Worm (Caenorhabditis elegans) whole organism, young adult: Measurements from ENCODE around the gene K02E2.7.

Source experiments
- B0261.1 ChIP-seq: sonication (generic microtip); optimal IDR thresholded peaks from 2 replicates; lab custom pipeline; 2016; ENCODE audit warnings: mild to moderate bottlenecking, missing genetic modification characterization, moderate library complexity, missing compliant biosample characterization
- C17E4.6 ChIP-seq: fragments of 200-800 bp; sonication (Bioruptor generic); IDR thresholded peaks from 2 replicates; pipeline ENCODE4 v1.3.6; 2022; ENCODE audit warnings: missing genetic modification reagents, missing genetic modification characterization, missing compliant biosample characterization
- D2030.7 ChIP-seq: fragments of 200-800 bp; sonication (Bioruptor generic); IDR thresholded peaks from 2 replicates; pipeline ENCODE4 v1.3.6; 2022; ENCODE audit warnings: missing genetic modification reagents, missing genetic modification characterization, missing compliant biosample characterization
- F55B11.4 ChIP-seq: sonication (generic microtip); optimal IDR thresholded peaks from 2 replicates; lab custom pipeline; 2016; ENCODE audit warnings: missing compliant biosample characterization, missing genetic modification characterization, borderline replicate concordance; ENCODE audit not compliant: insufficient read depth
- T26A5.8 ChIP-seq: sonication (generic microtip); optimal IDR thresholded peaks from 2 replicates; lab custom pipeline; 2016; ENCODE audit warnings: missing genetic modification characterization, missing compliant biosample characterization
- Y95B8A.8 ChIP-seq: fragments of 200-800 bp; sonication (Bioruptor generic); IDR thresholded peaks from 2 replicates; pipeline ENCODE4 v1.3.6; 2022; ENCODE audit warnings: missing genetic modification reagents, missing genetic modification characterization, missing compliant biosample characterization
- athp-1 ChIP-seq: sonication (generic microtip); optimal IDR thresholded peaks from 2 replicates; lab custom pipeline; 2017; ENCODE audit warnings: mild to moderate bottlenecking, missing genetic modification characterization, missing compliant biosample characterization
- attf-5 ChIP-seq: fragments of 200-800 bp; sonication (Bioruptor generic); optimal IDR thresholded peaks from 2 replicates; lab custom pipeline; 2018; ENCODE audit warnings: mild to moderate bottlenecking, missing genetic modification characterization, missing compliant biosample characterization
- ceh-27 ChIP-seq: fragments of 200-800 bp; sonication (Bioruptor generic); optimal IDR thresholded peaks from 2 replicates; lab custom pipeline; 2018; ENCODE audit warnings: mild to moderate bottlenecking, missing genetic modification characterization, moderate library complexity, missing compliant biosample characterization
- ceh-91 ChIP-seq: fragments of 200-800 bp; sonication (Bioruptor generic); IDR thresholded peaks from 2 replicates; pipeline ENCODE4 v1.3.6; 2022; ENCODE audit warnings: missing genetic modification reagents, missing genetic modification characterization, missing compliant biosample characterization
- chd-7 ChIP-seq: sonication (generic microtip); optimal IDR thresholded peaks from 2 replicates; lab custom pipeline; 2016; ENCODE audit warnings: mild to moderate bottlenecking, missing genetic modification characterization, moderate library complexity, missing compliant biosample characterization
- die-1 ChIP-seq: sonication (generic microtip); optimal IDR thresholded peaks from 2 replicates; lab custom pipeline; 2016; ENCODE audit warnings: missing genotype, mild to moderate bottlenecking, missing genetic modification characterization, missing compliant biosample characterization
- dox-1 ChIP-seq: fragments of 200-800 bp; sonication (Bioruptor generic); IDR thresholded peaks from 2 replicates; pipeline ENCODE4 v1.3.6; 2022; ENCODE audit warnings: missing genetic modification reagents, missing genetic modification characterization, missing compliant biosample characterization
- dpff-1 ChIP-seq: sonication (generic microtip); optimal IDR thresholded peaks from 2 replicates; lab custom pipeline; 2017; ENCODE audit warnings: mild to moderate bottlenecking, missing genetic modification characterization, missing compliant biosample characterization
- fkh-3 ChIP-seq: sonication (generic microtip); optimal IDR thresholded peaks from 2 replicates; lab custom pipeline; 2016; ENCODE audit warnings: mild to moderate bottlenecking, missing genetic modification characterization, missing compliant biosample characterization
- him-1 ChIP-seq: sonication (generic microtip); optimal IDR thresholded peaks from 2 replicates; lab custom pipeline; 2016; ENCODE audit warnings: missing genotype, missing genetic modification reagents, missing genetic modification characterization, missing compliant biosample characterization
- hmg-1.2 ChIP-seq: fragments of 200-800 bp; sonication (Bioruptor generic); IDR thresholded peaks from 2 replicates; pipeline ENCODE4 v1.3.6; 2022; ENCODE audit warnings: missing genetic modification reagents, missing genetic modification characterization, missing compliant biosample characterization
- hrde-1 ChIP-seq: sonication (generic microtip); optimal IDR thresholded peaks from 2 replicates; lab custom pipeline; 2016; ENCODE audit warnings: missing genetic modification characterization, mild to moderate bottlenecking, missing compliant biosample characterization, moderate library complexity, missing genotype, missing genetic modification reagents, borderline replicate concordance
- madf-10 ChIP-seq: sonication (generic microtip); optimal IDR thresholded peaks from 2 replicates; lab custom pipeline; 2016; ENCODE audit warnings: mild to moderate bottlenecking, missing genetic modification characterization, missing compliant biosample characterization
- madf-8 ChIP-seq: fragments of 200-800 bp; sonication (Bioruptor generic); conservative IDR thresholded peaks from 2 replicates; pipeline ENCODE4 v1.3.6; 2022; ENCODE audit warnings: missing genetic modification reagents, missing genetic modification characterization, missing compliant biosample characterization
- nfya-2 ChIP-seq: fragments of 200-800 bp; sonication (Bioruptor generic); IDR thresholded peaks from 2 replicates; pipeline ENCODE4 v1.3.6; 2022; ENCODE audit warnings: missing genetic modification reagents, missing genetic modification characterization, missing compliant biosample characterization
- nfyb-1 ChIP-seq: fragments of 200-800 bp; sonication (Bioruptor generic); IDR thresholded peaks from 2 replicates; pipeline ENCODE4 v1.3.6; 2022; ENCODE audit warnings: missing genetic modification reagents, missing genetic modification characterization, missing compliant biosample characterization
- nhr-179 ChIP-seq: sonication (generic microtip); optimal IDR thresholded peaks from 2 replicates; lab custom pipeline; 2016; ENCODE audit warnings: mild to moderate bottlenecking, missing genetic modification characterization, missing compliant biosample characterization
- nhr-90 ChIP-seq: sonication (generic microtip); optimal IDR thresholded peaks from 2 replicates; lab custom pipeline; 2016; ENCODE audit warnings: missing genotype, mild to moderate bottlenecking, missing genetic modification characterization, missing compliant biosample characterization
- rec-8 ChIP-seq, 2 experiments: sonication (generic microtip); optimal IDR thresholded peaks; 2 replicates each; lab custom pipeline; 2016; ENCODE audit warnings: mild to moderate bottlenecking in 2 of 2, missing genetic modification characterization in 2 of 2, missing genetic modification reagents in 2 of 2, missing genotype in 2 of 2, missing biosample characterization in 1 of 2, missing compliant biosample characterization in 1 of 2, moderate library complexity in 1 of 2
- rpc-1 ChIP-seq, 2 experiments: fragments of 150-350 bp in 1 of 2; sonication (generic microtip) in 1 of 2; optimal IDR thresholded peaks; 2 replicates each; lab custom pipeline; 2014 to 2018; ENCODE audit warnings: missing biosample characterization in 1 of 2, missing genetic modification characterization in 1 of 2, missing genetic modification reagents in 1 of 2, missing genotype in 1 of 2
- snpc-1.1 ChIP-seq: sonication (generic microtip); optimal IDR thresholded peaks from 2 replicates; lab custom pipeline; 2017; ENCODE audit warnings: missing genetic modification characterization, mild to moderate bottlenecking, missing compliant biosample characterization, antibody characterized with exemption, moderate library complexity, missing genotype, missing genetic modification reagents; ENCODE audit not compliant: insufficient read depth
- tbp1 ChIP-seq: fragments of 200-800 bp; sonication (Bioruptor generic); optimal IDR thresholded peaks from 2 replicates; lab custom pipeline; 2018; ENCODE audit warnings: mild to moderate bottlenecking, missing genetic modification characterization, missing compliant biosample characterization
- tlf-1 ChIP-seq: fragments of 200-800 bp; sonication (Bioruptor generic); optimal IDR thresholded peaks from 2 replicates; lab custom pipeline; 2018; ENCODE audit warnings: mild to moderate bottlenecking, missing genetic modification characterization, missing compliant biosample characterization
- ztf-25 ChIP-seq: fragments of 200-800 bp; sonication (Bioruptor generic); IDR thresholded peaks from 2 replicates; pipeline ENCODE4 v1.3.6; 2022; ENCODE audit warnings: missing genetic modification reagents, missing genetic modification characterization, missing compliant biosample characterization
- ztf-28 ChIP-seq: fragments of 200-800 bp; sonication (Bioruptor generic); IDR thresholded peaks from 2 replicates; pipeline ENCODE4 v1.3.6; 2022; ENCODE audit warnings: missing genetic modification reagents, missing genetic modification characterization, missing compliant biosample characterization
- ztf-6 ChIP-seq: fragments of 200-800 bp; sonication (Bioruptor generic); IDR thresholded peaks from 2 replicates; pipeline ENCODE4 v1.3.6; 2022; ENCODE audit warnings: missing genetic modification reagents, missing genetic modification characterization, missing compliant biosample characterization

K02E2.7 gene

ce11 chrV:20347625-20348024, 39.2 kb downstream of the K02E2.7 start:
- TF ChIP-seq rpc-1 (optimal IDR thresholded peaks at IDR 0.05; lab: Kevin White, UChicago) (peak; percentile 52), rpc-1 (tag; optimal IDR thresholded peaks at IDR 0.05; lab: Kevin White, UChicago) (peak; percentile 73), B0261.1 (tag; lab: Kevin White, UChicago) (peak; percentile 63), nhr-90 (tag; lab: Kevin White, UChicago) (peak; percentile 10), attf-5 (GFP tag; lab: Kevin White, UChicago) (no peak), ztf-25 (GFP tag; lab: Robert Waterston, UW) (0 out of 2 replicates have a peak, but pooled peaks have one; percentile 31), hmg-1.2 (0 out of 2 replicates have a peak, but pooled peaks have one; percentile 25), him-1 (tag; lab: Kevin White, UChicago) (peak; percentile 67), tbp1 (peak; percentile 83), D2030.7 (GFP tag; lab: Robert Waterston, UW) (peak; percentile 54; the same call in 1 of the 2 replicates), madf-8 (GFP tag; lab: Robert Waterston, UW) (no peak), nhr-179 (no peak), die-1 (tag; lab: Kevin White, UChicago) (peak; percentile 4)
- TF ChIP-seq, all 124 proteins: peak for 9

- no peak for TF ChIP-seq snpc-1.1
- no peak for TF ChIP-seq C17E4.6 (GFP tag; lab: Robert Waterston, UW)
- no peak for TF ChIP-seq ztf-6 (GFP tag; lab: Robert Waterston, UW)
- no peak for TF ChIP-seq D2030.7 (GFP tag; lab: Robert Waterston, UW)
- TF ChIP-seq hrde-1 (tag; lab: Kevin White, UChicago) = no peak
- no peak for TF ChIP-seq ztf-28
- TF ChIP-seq nfya-2 (GFP tag; lab: Robert Waterston, UW) = no peak
- no peak for TF ChIP-seq Y95B8A.8 (GFP tag; lab: Robert Waterston, UW)
- no peak for TF ChIP-seq ceh-27 (GFP tag; lab: Kevin White, UChicago)
- TF ChIP-seq hmg-1.2 = no peak
- TF ChIP-seq ceh-91 (GFP tag; lab: Robert Waterston, UW) = no peak
- TF ChIP-seq rec-8 (tag; optimal IDR thresholded peaks at IDR 0.05; lab: Kevin White, UChicago) = no peak
- no peak for TF ChIP-seq dpff-1 (tag; lab: Kevin White, UChicago)
- no peak for TF ChIP-seq T26A5.8 (tag; lab: Kevin White, UChicago)
- TF ChIP-seq athp-1 (tag; lab: Kevin White, UChicago) = no peak
- TF ChIP-seq nfyb-1 = no peak
Measured at ce11 chrV:20344889-20345288, 42.0 kb downstream of the K02E2.7 start, which contains the start of gene Y38H6A.3. TSS of gene Y38H6A.3 (plus strand) at chrV:20345189.

- TF ChIP-seq ceh-91 (GFP tag; lab: Robert Waterston, UW) = no peak
- no peak for TF ChIP-seq tlf-1 (GFP tag; lab: Kevin White, UChicago)
- TF ChIP-seq madf-8 (GFP tag; lab: Robert Waterston, UW) = no peak
- TF ChIP-seq, all 124 proteins: peak for 0
Measured at ce11 chrV:20338870-20339269, 48.0 kb downstream of the K02E2.7 start.

ce11 chrV:20338020-20338419, 48.8 kb downstream of the K02E2.7 start:
- no peak for TF ChIP-seq him-1 (tag; lab: Kevin White, UChicago)
- TF ChIP-seq fkh-3 (tag; lab: Kevin White, UChicago) = no peak
- no peak for TF ChIP-seq madf-10 (tag; lab: Kevin White, UChicago)
- no peak for TF ChIP-seq nhr-179
- TF ChIP-seq athp-1 (tag; lab: Kevin White, UChicago) = no peak
- TF ChIP-seq chd-7 (tag; lab: Kevin White, UChicago) = no peak
- TF ChIP-seq F55B11.4 = no peak
- no peak for TF ChIP-seq dox-1
- TF ChIP-seq, all 124 proteins: peak for 0
